Worm (Caenorhabditis elegans): ENCODE measurements around the gene sra-1.

sra-1 gene

ce11 chrII:9528480-9528879 is 7.0 kb upstream of the sra-1 start, which contains the start of gene sra-2:
Gene sra-2, plus strand, starts transcription at chrII:9528780.
- TF ChIP-seq unc-62 (GFP tag; optimal IDR thresholded peaks at IDR 0.05): no peak

DNA sequence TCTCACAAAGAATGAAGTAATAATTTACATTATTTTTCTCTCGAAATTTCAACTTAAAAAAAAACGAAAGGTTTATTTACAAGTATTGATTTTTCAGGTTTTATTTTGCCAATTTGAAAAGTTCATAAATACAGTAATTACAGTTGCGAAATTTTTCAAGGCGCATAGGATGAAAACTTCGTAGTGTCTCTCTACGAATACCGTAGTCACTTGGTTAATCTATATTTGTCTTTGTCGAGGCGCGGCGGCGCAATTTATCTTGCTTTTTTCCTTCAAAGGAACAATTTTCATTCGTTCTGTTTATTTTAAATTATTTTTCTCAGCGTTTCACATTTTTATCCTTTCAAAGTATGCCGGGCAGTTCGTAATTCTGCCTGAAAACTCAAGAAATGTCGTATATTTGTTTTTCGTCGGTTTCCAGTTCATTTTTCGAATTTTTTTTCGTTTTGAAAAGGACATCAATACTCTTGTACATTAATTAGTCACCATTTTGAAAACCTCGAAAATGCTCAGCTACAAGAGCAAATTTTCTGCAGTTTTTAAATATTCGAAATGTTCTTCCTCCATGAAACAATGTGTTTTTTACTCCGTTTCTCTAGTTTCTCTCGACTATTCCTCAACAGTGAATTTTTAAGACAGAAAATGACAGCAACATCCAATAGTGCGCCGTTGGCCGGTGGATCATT is 2.2 kb upstream of the sra-1 start, which contains the start of gene mex-6:
TSS of gene mex-6 (plus strand) at position 636 of the 686 bp plus-strand sequence.
- TF ChIP-seq unc-62 (GFP tag; optimal IDR thresholded peaks at IDR 0.05): no peak

ce11 chrII:9522986-9523385 is 1.5 kb upstream of the sra-1 start, which contains the start of gene AH6.17:
Gene AH6.17, plus strand, starts transcription at chrII:9523170.
- TF ChIP-seq unc-62 (GFP tag; optimal IDR thresholded peaks at IDR 0.05): no peak

- TF ChIP-seq unc-62 (GFP tag; optimal IDR thresholded peaks at IDR 0.05): no peak
Observed at ce11 chrII:9518781-9519180, 2.7 kb downstream of the sra-1 start, which contains the start of the genes sfxn-1.1 and AH6.3. Gene sfxn-1.1, minus strand, starts transcription at chrII:9518881. Gene AH6.3, plus strand, starts transcription at chrII:9519055.

DNA sequence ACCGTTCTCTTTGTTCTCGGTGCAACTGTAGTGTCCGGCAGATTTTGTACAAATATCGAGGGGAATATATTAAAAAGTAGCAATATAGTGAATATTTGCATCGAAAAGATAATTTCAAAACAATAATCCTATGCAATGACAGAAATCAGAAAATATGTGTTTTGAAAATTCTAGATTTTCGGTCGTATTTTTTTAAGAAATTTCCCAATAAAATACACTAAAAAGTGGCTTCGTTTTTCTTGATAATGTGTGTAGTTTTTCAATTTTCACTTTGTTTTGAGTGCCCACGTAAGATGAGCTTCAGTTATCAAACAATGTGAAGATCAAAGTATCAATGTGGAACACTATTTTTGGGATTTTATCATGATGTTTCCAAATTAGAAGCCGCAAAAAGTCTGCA is 4.6 kb downstream of the sra-1 start, which contains the start of gene gcy-1:
TSS of gene gcy-1 (minus strand) at position 101 of the 400 bp plus-strand sequence.
- TF ChIP-seq unc-62 (GFP tag; optimal IDR thresholded peaks at IDR 0.05): no peak

DNA sequence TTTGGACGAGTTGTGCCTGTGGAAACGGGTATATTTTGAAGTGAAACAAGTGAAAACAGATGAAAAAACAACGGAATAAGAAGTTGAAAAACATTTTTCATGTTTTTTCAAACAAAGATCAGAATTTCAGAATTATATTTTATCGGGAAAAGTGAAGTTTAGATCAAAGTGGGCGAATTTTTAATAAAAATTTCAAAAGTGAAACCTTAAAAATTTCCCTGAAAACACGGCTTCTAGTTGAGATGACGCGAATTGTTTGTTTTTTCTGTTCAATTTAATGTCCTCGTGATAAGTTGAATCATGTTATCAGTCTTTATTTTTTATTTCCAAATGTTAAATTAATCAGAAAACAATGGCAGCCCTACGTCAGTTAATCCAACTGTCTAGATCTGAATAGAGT is 14.3 kb downstream of the sra-1 start, which contains the start of gene gcy-3:
TSS of gene gcy-3 (minus strand) at position 101 of the 400 bp plus-strand sequence.
- no peak for TF ChIP-seq unc-62 (GFP tag; optimal IDR thresholded peaks at IDR 0.05)

DNA sequence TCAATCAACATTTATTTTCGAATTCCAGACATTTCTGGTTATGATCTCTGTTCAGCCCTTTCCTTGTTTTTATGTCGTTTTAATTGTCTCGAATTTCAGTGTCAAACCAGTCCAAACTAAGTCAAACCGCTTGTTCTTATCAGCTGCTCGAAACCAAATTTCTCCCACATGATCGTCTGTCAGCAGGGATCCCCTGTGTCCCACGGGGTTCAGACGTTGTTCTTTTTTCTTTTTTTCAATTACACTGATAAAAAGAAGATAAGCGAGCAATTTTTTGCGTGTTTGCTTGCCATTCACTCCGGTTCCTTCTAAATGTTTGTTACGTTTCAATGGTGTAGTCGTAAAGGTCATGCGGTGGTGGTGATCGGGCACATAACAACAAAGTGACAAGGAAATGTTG is 19.5 kb downstream of the sra-1 start:
- TF ChIP-seq unc-62 (GFP tag; optimal IDR thresholded peaks at IDR 0.05): no peak

DNA sequence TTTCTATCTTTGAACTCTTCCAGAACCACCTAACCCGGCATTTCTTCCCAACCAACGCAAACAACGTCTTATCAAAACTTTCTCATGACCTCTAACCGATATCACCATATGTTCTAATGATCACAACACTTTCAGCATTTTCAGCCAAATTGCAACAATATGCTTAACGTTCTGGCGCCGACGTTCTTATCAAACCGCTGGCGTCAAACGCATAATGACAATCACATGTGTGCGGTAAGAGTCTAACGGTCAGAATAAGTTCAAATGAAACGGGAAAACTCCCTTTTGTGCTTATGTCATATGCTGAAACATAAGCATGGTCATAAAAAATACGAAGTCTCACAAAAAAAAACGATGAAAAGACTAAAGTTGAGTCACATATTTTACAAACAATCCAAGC is 20.5 kb downstream of the sra-1 start:
- no peak for TF ChIP-seq unc-62 (GFP tag; optimal IDR thresholded peaks at IDR 0.05)

DNA sequence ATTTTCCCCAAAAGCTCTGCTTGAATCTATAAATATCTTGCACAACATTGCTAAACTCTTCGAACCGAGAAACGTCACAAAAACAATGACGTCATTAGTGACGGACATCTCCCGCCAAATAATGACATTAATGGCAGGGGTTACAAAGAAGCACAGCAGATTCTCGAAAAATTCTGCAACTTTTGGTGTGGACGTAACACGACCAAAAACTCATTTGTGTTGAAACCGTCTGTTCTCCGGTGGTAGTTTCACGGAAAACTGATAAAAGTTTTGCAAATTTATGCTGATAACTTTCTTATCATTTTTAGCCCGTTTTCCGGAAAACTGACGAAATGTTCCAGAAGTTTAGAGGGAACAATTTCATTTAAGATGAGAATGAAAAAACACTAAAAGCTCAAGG is 22.9 kb downstream of the sra-1 start:
- TF ChIP-seq unc-62 (GFP tag; optimal IDR thresholded peaks at IDR 0.05): no peak

- no peak for TF ChIP-seq unc-62 (GFP tag; optimal IDR thresholded peaks at IDR 0.05)
Observed at ce11 chrII:9497309-9497708, 24.2 kb downstream of the sra-1 start.

DNA sequence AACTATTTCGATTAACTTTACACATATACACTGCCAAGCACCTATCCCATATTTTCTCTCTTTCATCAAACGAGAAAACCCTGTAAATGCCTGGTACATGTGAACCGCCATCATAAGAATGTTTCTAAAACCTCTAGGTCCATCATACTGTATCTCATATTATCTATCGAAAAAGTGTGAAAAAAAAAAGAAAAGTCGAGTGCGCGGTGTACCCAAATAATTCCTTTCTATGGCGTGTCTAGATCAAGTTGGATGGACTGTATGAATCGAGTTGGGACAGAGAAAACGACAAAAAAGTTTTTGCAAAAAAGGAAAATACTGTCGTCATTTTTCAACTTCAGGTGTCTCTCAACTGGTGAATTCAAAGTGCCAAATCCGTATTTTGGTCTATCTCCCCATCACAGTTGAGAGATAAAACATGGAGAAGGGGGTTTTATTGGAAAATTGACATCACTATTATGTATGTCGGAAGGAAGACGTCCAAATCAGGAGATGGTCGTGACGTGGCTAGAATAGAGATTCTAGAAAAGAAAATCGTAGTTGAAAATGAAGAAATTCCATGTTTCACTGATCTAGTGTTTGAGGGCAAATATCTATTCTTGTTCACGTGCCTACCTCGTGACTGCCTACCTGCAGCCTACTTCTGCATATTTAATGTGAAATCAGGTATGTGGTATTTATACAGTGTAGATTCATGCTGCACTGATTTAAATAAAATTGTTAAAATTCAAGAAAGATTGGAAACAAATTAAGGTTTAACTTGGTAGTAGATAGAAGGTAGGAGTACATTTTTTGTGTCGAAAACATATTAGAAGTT is 28.0 kb downstream of the sra-1 start:
- no peak for TF ChIP-seq unc-62 (GFP tag; optimal IDR thresholded peaks at IDR 0.05)

DNA sequence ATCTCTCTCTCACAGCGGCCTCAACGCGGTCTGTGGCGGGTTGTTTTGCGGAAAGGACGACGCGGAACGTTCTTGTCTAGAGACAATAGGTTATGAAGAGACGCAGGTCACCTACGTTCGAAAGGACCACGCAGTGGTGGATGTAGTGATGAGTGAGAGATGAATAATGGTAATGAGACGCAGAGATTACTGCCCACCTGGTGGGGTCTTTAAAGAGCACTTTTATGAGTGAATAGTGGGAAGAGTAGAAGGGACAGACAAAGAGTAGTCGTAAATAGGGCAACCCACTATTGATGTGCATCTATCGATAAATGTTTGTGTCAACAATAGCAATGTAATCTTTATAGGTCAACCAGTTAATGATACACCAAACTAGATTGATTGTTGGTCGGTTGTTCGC is 30.4 kb downstream of the sra-1 start:
- no peak for TF ChIP-seq unc-62 (GFP tag; optimal IDR thresholded peaks at IDR 0.05)

DNA sequence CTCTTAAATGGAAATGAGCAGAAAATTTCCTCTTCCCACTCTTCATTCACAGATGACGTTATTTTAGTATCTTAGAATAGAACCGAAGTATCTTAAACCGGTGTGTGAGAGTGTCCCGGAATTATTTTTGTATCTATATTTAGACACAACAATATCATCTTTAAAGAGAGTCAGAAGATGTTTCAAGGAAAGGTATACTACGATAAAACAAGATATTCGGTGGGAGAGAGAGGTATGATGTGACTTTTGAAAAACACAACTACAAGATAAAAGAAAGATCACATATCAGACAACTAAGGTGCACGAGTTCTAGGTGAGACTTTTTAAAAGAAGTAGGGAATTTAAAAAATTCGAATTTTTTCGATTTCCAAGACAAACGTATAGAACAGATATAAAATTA is 30.9 kb downstream of the sra-1 start:
- no peak for TF ChIP-seq unc-62 (GFP tag; optimal IDR thresholded peaks at IDR 0.05)

DNA sequence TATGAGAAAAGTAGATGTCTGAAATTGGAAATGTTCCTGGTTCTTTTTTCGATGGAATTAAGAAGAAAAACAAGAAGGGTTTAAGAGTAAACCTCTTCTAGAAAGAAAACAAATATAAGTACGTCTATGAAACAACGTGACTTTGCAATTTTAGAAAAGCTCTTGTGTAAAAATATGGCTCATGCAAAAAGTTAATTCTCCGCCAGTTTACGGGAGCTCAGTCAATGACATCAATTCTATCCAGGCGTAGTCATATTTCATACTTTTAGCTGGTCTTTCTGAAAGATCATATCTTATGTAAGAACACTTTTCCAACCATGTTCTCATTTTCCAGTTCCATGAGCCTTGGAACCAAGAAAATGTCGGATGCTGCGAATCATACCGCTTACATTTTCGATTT is 31.5 kb downstream of the sra-1 start:
- TF ChIP-seq unc-62 (GFP tag; optimal IDR thresholded peaks at IDR 0.05): no peak

DNA sequence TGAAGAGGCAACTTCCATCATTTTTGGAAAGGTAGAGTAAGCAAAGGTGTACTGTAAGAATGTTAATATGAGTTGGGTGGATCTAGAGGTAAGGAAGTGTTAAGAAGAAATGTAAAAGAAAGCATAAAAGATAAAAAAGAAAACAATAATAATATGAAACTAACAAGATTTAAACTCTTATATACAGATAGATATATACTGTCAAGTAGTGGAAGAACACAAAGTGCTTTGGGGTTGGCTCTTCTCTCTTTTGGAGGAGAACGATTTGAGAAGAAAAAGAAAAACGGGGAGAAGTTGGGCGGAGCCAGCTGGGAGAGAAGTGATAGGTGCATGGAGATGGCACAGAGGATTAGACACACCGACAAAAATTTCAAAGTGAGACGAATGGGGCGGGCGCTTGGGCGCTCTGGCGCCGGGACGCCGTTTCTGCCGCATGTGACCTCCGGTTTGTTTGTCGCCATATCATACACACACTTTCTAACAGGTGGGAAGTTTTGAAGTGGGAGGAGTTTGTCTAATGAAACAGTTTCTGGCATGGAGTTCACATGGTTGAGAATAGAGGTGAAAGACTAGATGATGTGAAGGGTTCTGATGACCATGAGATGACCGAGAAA is 34.0 kb downstream of the sra-1 start, which contains the start of gene T19H5.4:
TSS of gene T19H5.4 (minus strand) at position 51 of the 614 bp plus-strand sequence.
- no peak for TF ChIP-seq unc-62 (GFP tag; optimal IDR thresholded peaks at IDR 0.05)

DNA sequence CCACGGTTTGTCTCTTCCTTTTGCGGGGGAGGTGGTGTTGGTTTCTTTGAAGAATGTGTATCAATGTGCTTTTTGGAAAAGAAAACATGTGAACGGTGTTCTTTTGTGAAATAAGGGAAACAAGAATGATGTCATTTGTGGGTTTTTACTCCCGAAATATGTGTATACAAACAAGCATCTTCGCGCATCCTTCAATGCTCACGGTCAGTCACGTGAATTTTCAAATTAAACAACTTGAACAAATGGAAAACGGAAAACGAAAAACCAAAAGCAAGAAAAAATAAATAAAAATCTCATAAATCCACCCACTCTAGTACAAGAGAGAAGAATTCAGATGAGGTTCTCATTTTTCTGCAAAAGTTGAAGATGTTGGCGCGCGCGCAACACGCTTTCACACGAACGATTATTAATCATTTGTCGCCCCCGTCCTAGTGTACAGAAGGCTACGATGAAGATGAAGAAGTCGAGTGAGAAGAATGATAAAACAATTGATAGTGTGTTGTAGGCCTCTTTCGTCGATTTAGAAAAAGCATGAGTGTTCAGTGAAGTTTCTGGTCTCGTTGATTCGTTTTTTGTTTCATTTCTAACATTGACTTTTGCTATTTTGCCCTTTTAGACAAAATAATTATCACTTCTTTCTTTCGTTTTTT is 36.3 kb downstream of the sra-1 start:
- no peak for TF ChIP-seq unc-62 (GFP tag; optimal IDR thresholded peaks at IDR 0.05)
